Fruit fly (Drosophila melanogaster) whole organism, embryonic: Measurements from ENCODE around the gene Slip1.
A peak's percentile ranks its signal among the peaks of the same experiment; 100 is the strongest.

Experiments
- Asciz ChIP-seq: fragments of 200-800 bp; sonication (Bioruptor generic); optimal IDR thresholded peaks from 2 replicates; lab custom pipeline; 2017; ENCODE audit warnings: missing biosample characterization, mild to moderate bottlenecking, missing genetic modification characterization, missing genetic modification reagents
- Atf3 ChIP-seq: fragments of 200-800 bp; sonication (Bioruptor generic); optimal IDR thresholded peaks from 3 replicates; lab custom pipeline; 2016; ENCODE audit warnings: missing biosample characterization, missing genetic modification characterization
- Awh ChIP-seq: fragments of 200-800 bp; sonication (Bioruptor generic); IDR thresholded peaks from 2 replicates; pipeline ENCODE4, ENCODE4 v1.3.6; 2022; ENCODE audit warnings: missing biosample characterization, missing genetic modification characterization
- Blimp-1 ChIP-seq: fragments of 200-800 bp; sonication (Bioruptor generic); optimal IDR thresholded peaks from 3 replicates; lab custom pipeline; 2018; ENCODE audit warnings: missing biosample characterization, missing genetic modification characterization, mild to moderate bottlenecking, moderate library complexity, missing genetic modification reagents
- CG10565 ChIP-seq: fragments of 200-800 bp; sonication (Bioruptor generic); optimal IDR thresholded peaks from 3 replicates; lab custom pipeline; 2016; ENCODE audit warnings: missing biosample characterization, mild to moderate bottlenecking, missing genetic modification characterization
- CG11560 ChIP-seq: fragments of 200-800 bp; sonication (Bioruptor generic); IDR thresholded peaks from 3 replicates; pipeline ENCODE4 v1.3.6; 2022; ENCODE audit warnings: missing biosample characterization, missing genetic modification characterization
- CG13287 ChIP-seq: fragments of 200-800 bp; sonication (Bioruptor generic); IDR thresholded peaks from 2 replicates; pipeline ENCODE4 v1.3.6; 2022; ENCODE audit warnings: missing biosample characterization, missing genetic modification characterization; ENCODE audit not compliant: partially characterized antibody
- CG13296 ChIP-seq: fragments of 200-800 bp; sonication (Bioruptor generic); optimal IDR thresholded peaks from 3 replicates; lab custom pipeline; 2018; ENCODE audit warnings: missing biosample characterization, mild to moderate bottlenecking, missing genetic modification characterization
- CG14441 ChIP-seq: fragments of 200-800 bp; sonication (Bioruptor generic); IDR thresholded peaks from 2 replicates; pipeline ENCODE4 v1.3.6; 2022; ENCODE audit warnings: missing biosample characterization, missing genetic modification characterization
- CG15479 ChIP-seq: fragments of 200-800 bp; sonication (Bioruptor generic); optimal IDR thresholded peaks from 3 replicates; lab custom pipeline; 2019; ENCODE audit warnings: missing biosample characterization, mild to moderate bottlenecking, missing genetic modification characterization, moderate library complexity
- CG16779 ChIP-seq: fragments of 200-800 bp; sonication (Bioruptor generic); IDR thresholded peaks from 2 replicates; pipeline ENCODE4 v1.3.6; 2022; ENCODE audit warnings: missing biosample characterization, missing genetic modification characterization
- CG17328 ChIP-seq: fragments of 200-800 bp; sonication (Bioruptor generic); IDR thresholded peaks from 2 replicates; pipeline ENCODE4 v1.3.6; 2022; ENCODE audit warnings: missing biosample characterization, missing genetic modification characterization
- CG17829 ChIP-seq: fragments of 200-800 bp; optimal IDR thresholded peaks from 2 replicates; lab custom pipeline; 2019; ENCODE audit warnings: missing biosample characterization, mild to moderate bottlenecking, missing genetic modification characterization, moderate library complexity
- CG18011 ChIP-seq: fragments of 200-800 bp; sonication (Bioruptor generic); optimal IDR thresholded peaks from 2 replicates; lab custom pipeline; 2017; ENCODE audit warnings: missing biosample characterization, missing genetic modification characterization, mild to moderate bottlenecking, moderate library complexity, missing genotype
- CG1832 ChIP-seq: fragments of 200-800 bp; sonication (Bioruptor generic); optimal IDR thresholded peaks from 2 replicates; lab custom pipeline; 2017; ENCODE audit warnings: missing biosample characterization, mild to moderate bottlenecking, missing genetic modification characterization, inconsistent platforms
- CG30403 ChIP-seq: fragments of 200-800 bp; sonication (Bioruptor generic); optimal IDR thresholded peaks from 3 replicates; lab custom pipeline; 2016; ENCODE audit warnings: missing biosample characterization, missing genetic modification characterization
- CG30431 ChIP-seq: fragments of 200-800 bp; sonication (Bioruptor generic); optimal IDR thresholded peaks from 2 replicates; lab custom pipeline; 2017; ENCODE audit warnings: missing biosample characterization, missing genetic modification characterization
- CG3995 ChIP-seq: fragments of 200-800 bp; sonication (Bioruptor generic); optimal IDR thresholded peaks from 3 replicates; lab custom pipeline; 2016; ENCODE audit warnings: missing biosample characterization, missing genetic modification characterization
- CG4854 ChIP-seq: fragments of 200-800 bp; sonication (Bioruptor generic); optimal IDR thresholded peaks from 2 replicates; lab custom pipeline; 2016; ENCODE audit warnings: missing biosample characterization, missing genetic modification characterization, inconsistent platforms
- CG5953 ChIP-seq: fragments of 200-800 bp; sonication (Bioruptor generic); IDR thresholded peaks from 2 replicates; pipeline ENCODE4 v1.3.6; 2022; ENCODE audit warnings: missing biosample characterization, missing genetic modification characterization
- CG8765 ChIP-seq: fragments of 200-800 bp; sonication (Bioruptor generic); IDR thresholded peaks from 2 replicates; pipeline ENCODE4 v1.3.6; 2022; ENCODE audit warnings: missing biosample characterization, missing genetic modification characterization
- CG8944 ChIP-seq: fragments of 200-800 bp; sonication (Bioruptor generic); optimal IDR thresholded peaks from 3 replicates; lab custom pipeline; 2016; ENCODE audit warnings: missing biosample characterization, missing genetic modification characterization
- CTCF ChIP-seq: fragments of 200-800 bp; sonication (Bioruptor generic); optimal IDR thresholded peaks from 2 replicates; lab custom pipeline; 2017; ENCODE audit warnings: missing biosample characterization, mild to moderate bottlenecking, missing genetic modification characterization, moderate library complexity
- Camta ChIP-seq: fragments of 200-800 bp; sonication (Bioruptor generic); optimal IDR thresholded peaks from 2 replicates; lab custom pipeline; 2016; ENCODE audit warnings: missing biosample characterization, missing genetic modification characterization
- D ChIP-seq, 2 experiments: fragments of 200-800 bp in 1 of 2; fragments of >200 bp in 1 of 2; sonication (Bioruptor generic) in 1 of 2; optimal IDR thresholded peaks; 2 replicates in 1 of 2; 3 replicates in 1 of 2; lab custom pipeline; 2017; ENCODE audit warnings: mild to moderate bottlenecking in 1 of 2, missing biosample characterization in 1 of 2, missing genetic modification characterization in 1 of 2, missing genetic modification reagents in 1 of 2
- Dip2 ChIP-seq: fragments of 200-800 bp; sonication (Bioruptor generic); IDR thresholded peaks from 2 replicates; pipeline ENCODE4 v1.3.6; 2022; ENCODE audit warnings: missing biosample characterization, missing genetic modification characterization
- Dref ChIP-seq: fragments of 200-800 bp; sonication (Bioruptor generic); IDR thresholded peaks from 2 replicates; pipeline ENCODE4 v1.3.6; 2022; ENCODE audit warnings: missing biosample characterization, missing genetic modification characterization
- HHEX ChIP-seq: fragments of 200-800 bp; sonication (Bioruptor generic); optimal IDR thresholded peaks from 3 replicates; lab custom pipeline; 2017; ENCODE audit warnings: missing biosample characterization, mild to moderate bottlenecking, missing genetic modification characterization, missing genetic modification reagents
- HmgZ ChIP-seq: fragments of 200-800 bp; sonication (Bioruptor generic); optimal IDR thresholded peaks from 2 replicates; lab custom pipeline; 2018; ENCODE audit warnings: missing biosample characterization, mild to moderate bottlenecking, missing genetic modification characterization
- Hr3 ChIP-seq: fragments of 200-800 bp; sonication (Bioruptor generic); optimal IDR thresholded peaks from 3 replicates; lab custom pipeline; 2016; ENCODE audit warnings: missing biosample characterization, missing genetic modification characterization
- Kr ChIP-seq: fragments of 200-800 bp; sonication (Bioruptor generic); optimal IDR thresholded peaks from 2 replicates; lab custom pipeline; 2017; ENCODE audit warnings: missing biosample characterization, mild to moderate bottlenecking, missing genetic modification characterization
- Max ChIP-seq: fragments of 200-800 bp; sonication (Bioruptor generic); optimal IDR thresholded peaks from 2 replicates; lab custom pipeline; 2016; ENCODE audit warnings: missing biosample characterization, mild to moderate bottlenecking, missing genetic modification characterization
- bbx ChIP-seq: fragments of 200-800 bp; sonication (Bioruptor generic); IDR thresholded peaks from 2 replicates; pipeline ENCODE4 v1.3.6; 2022; ENCODE audit warnings: missing biosample characterization, missing genetic modification characterization; ENCODE audit not compliant: partially characterized antibody
- bigmax ChIP-seq: fragments of 200-800 bp; sonication (Bioruptor generic); optimal IDR thresholded peaks from 2 replicates; lab custom pipeline; 2018; ENCODE audit warnings: missing biosample characterization, mild to moderate bottlenecking, missing genetic modification characterization
- br ChIP-seq: fragments of >200 bp; optimal IDR thresholded peaks from 2 replicates; lab custom pipeline; 2017
- crol ChIP-seq: fragments of 200-800 bp; sonication (Bioruptor generic); IDR thresholded peaks from 2 replicates; pipeline ENCODE4 v1.3.6; 2022; ENCODE audit warnings: missing biosample characterization, missing genetic modification characterization
- dmrt11E ChIP-seq: fragments of 200-800 bp; sonication (Bioruptor generic); optimal IDR thresholded peaks from 3 replicates; lab custom pipeline; 2018; ENCODE audit warnings: missing biosample characterization, mild to moderate bottlenecking, missing genetic modification characterization, moderate library complexity
- en ChIP-seq: fragments of 200-800 bp; sonication (Bioruptor generic); optimal IDR thresholded peaks from 2 replicates; lab custom pipeline; 2016; ENCODE audit warnings: missing biosample characterization, missing genetic modification characterization
- esg ChIP-seq: fragments of 200-800 bp; sonication (Bioruptor generic); conservative IDR thresholded peaks from 2 replicates; pipeline ENCODE4 v1.3.6; 2022; ENCODE audit warnings: missing biosample characterization, missing genetic modification characterization
- exex ChIP-seq: fragments of 200-800 bp; sonication (Bioruptor generic); optimal IDR thresholded peaks from 4 replicates; lab custom pipeline; 2018; ENCODE audit warnings: missing biosample characterization, mild to moderate bottlenecking, missing genetic modification characterization, moderate library complexity
- fu2 ChIP-seq: fragments of 200-800 bp; sonication (Bioruptor generic); optimal IDR thresholded peaks from 2 replicates; lab custom pipeline; 2016; ENCODE audit warnings: missing biosample characterization, missing genetic modification characterization
- grau ChIP-seq: fragments of 200-800 bp; optimal IDR thresholded peaks from 3 replicates; lab custom pipeline; 2019; ENCODE audit warnings: missing biosample characterization, mild to moderate bottlenecking, missing genetic modification characterization, moderate library complexity
- ham ChIP-seq: fragments of 200-800 bp; sonication (Bioruptor generic); IDR thresholded peaks from 2 replicates; pipeline ENCODE4 v1.3.6; 2022; ENCODE audit warnings: missing biosample characterization, missing genetic modification characterization
- hbn ChIP-seq: fragments of 200-800 bp; sonication (Bioruptor generic); IDR thresholded peaks from 2 replicates; pipeline ENCODE4 v1.3.6; 2022; ENCODE audit warnings: missing biosample characterization, missing genetic modification characterization; ENCODE audit not compliant: partially characterized antibody
- p53 ChIP-seq: fragments of 200-800 bp; sonication (Bioruptor generic); optimal IDR thresholded peaks from 2 replicates; lab custom pipeline; 2016; ENCODE audit warnings: missing biosample characterization, missing genetic modification characterization
- peb ChIP-seq: fragments of 200-800 bp; sonication (Bioruptor generic); IDR thresholded peaks from 2 replicates; pipeline ENCODE4 v1.3.6; 2022; ENCODE audit warnings: missing biosample characterization, missing genetic modification characterization
- pnt ChIP-seq: fragments of 200-800 bp; sonication (Bioruptor generic); optimal IDR thresholded peaks from 3 replicates; lab custom pipeline; 2016; ENCODE audit warnings: missing biosample characterization, missing genetic modification characterization
- prd ChIP-seq, 3 experiments: fragments of >200 bp in 2 of 3; fragments of 200-800 bp in 1 of 3; sonication (Bioruptor generic) in 1 of 3; optimal IDR thresholded peaks in 2 of 3; IDR thresholded peaks in 1 of 3; 2 replicates in 2 of 3; 3 replicates in 1 of 3; pipeline versions ENCODE4 v1.3.6 to Lab custom; 2017 to 2022; ENCODE audit warnings: missing biosample characterization in 1 of 3, missing genetic modification characterization in 1 of 3
- pros ChIP-seq: fragments of 200-800 bp; sonication (Bioruptor generic); optimal IDR thresholded peaks from 3 replicates; lab custom pipeline; 2019; ENCODE audit warnings: missing biosample characterization, mild to moderate bottlenecking, missing genetic modification characterization, moderate library complexity
- rib ChIP-seq: fragments of 200-800 bp; sonication (Bioruptor generic); IDR thresholded peaks from 2 replicates; pipeline ENCODE4 v1.3.6; 2022; ENCODE audit warnings: missing biosample characterization, missing genetic modification characterization
- ro ChIP-seq: fragments of 200-800 bp; sonication (Bioruptor generic); IDR thresholded peaks from 2 replicates; pipeline ENCODE4 v1.3.6; 2022; ENCODE audit warnings: missing biosample characterization, missing genetic modification characterization
- wdn ChIP-seq: fragments of 200-800 bp; sonication (Bioruptor generic); IDR thresholded peaks from 2 replicates; pipeline ENCODE4 v1.3.6; 2022; ENCODE audit warnings: missing biosample characterization, missing genetic modification characterization

The Slip1 gene

DNA sequence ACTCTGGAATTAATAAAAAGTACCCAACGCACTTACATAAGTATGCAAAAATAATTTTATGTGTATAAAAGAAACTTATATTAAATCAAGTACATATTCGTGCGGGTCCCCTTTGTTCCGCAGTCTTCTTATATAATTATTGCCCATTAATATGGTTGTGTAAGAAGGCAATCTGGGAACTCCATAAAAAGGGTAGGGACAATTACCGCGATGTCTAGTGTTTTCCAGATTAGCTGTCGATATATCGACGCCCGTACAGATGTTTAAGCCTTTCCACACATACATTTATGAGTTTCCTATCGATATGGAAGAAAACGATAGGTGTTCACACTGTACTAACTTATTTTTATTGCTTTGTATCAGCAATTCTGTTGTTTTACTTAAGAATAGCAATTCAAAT lies 33.2 kb downstream of the Slip1 start (continued):
- no peak for TF ChIP-seq D (optimal IDR thresholded peaks at IDR 0.05; lab: Kevin White, UChicago)
- no peak for TF ChIP-seq D (GFP tag; optimal IDR thresholded peaks at IDR 0.05; lab: Kevin White, UChicago)
- TF ChIP-seq CG8944 = peak; percentile 40
- no peak for TF ChIP-seq br (lab: Kevin White, UChicago)
- no peak for TF ChIP-seq fu2 (GFP tag; lab: Kevin White, UChicago)
- no peak for TF ChIP-seq CG1832 (GFP tag; lab: Kevin White, UChicago)
- no peak for TF ChIP-seq CG15479 (GFP tag; lab: Kevin White, UChicago)
- peak; percentile 98 for TF ChIP-seq bbx (GFP tag; lab: Robert Waterston, UW)
- TF ChIP-seq CG16779 (GFP tag; lab: Robert Waterston, UW) = no peak
- TF ChIP-seq CG30403 (GFP tag; lab: Kevin White, UChicago) = peak; percentile 40
- no peak for TF ChIP-seq CTCF (GFP tag; lab: Kevin White, UChicago)
- TF ChIP-seq CG11560 (tag; lab: Robert Waterston, UW) = no peak
- no peak for TF ChIP-seq bigmax
- peak; percentile 84 for TF ChIP-seq CG3995
- no peak for TF ChIP-seq Max (GFP tag; lab: Kevin White, UChicago)
- peak; percentile 24 for TF ChIP-seq Camta
- no peak for TF ChIP-seq crol (GFP tag; lab: Robert Waterston, UW)
- TF ChIP-seq Asciz (GFP tag; lab: Kevin White, UChicago) = no peak
- no peak for TF ChIP-seq Awh (GFP tag; lab: Robert Waterston, UW)
- TF ChIP-seq Atf3 (GFP tag; lab: Kevin White, UChicago) = no peak
- no peak for TF ChIP-seq ro (GFP tag; lab: Robert Waterston, UW)
- no peak for TF ChIP-seq en (GFP tag; lab: Kevin White, UChicago)
- no peak for TF ChIP-seq CG13296 (GFP tag; lab: Kevin White, UChicago)
- no peak for TF ChIP-seq Kr (GFP tag; lab: Kevin White, UChicago)
- TF ChIP-seq CG8765 = no peak
- no peak for TF ChIP-seq p53 (GFP tag; lab: Kevin White, UChicago)
- peak; percentile 4 for TF ChIP-seq CG4854 (GFP tag; lab: Kevin White, UChicago)
- no peak for TF ChIP-seq CG5953
- TF ChIP-seq esg = no peak
- TF ChIP-seq Dref (GFP tag; lab: Robert Waterston, UW) = no peak; the same call in 1 of the 2 replicates
- TF ChIP-seq CG18011 (GFP tag; lab: Kevin White, UChicago) = no peak
- no peak for TF ChIP-seq CG10565 (GFP tag; lab: Kevin White, UChicago)
- no peak for TF ChIP-seq wdn (GFP tag; lab: Robert Waterston, UW)
- no peak for TF ChIP-seq CG14441 (GFP tag; lab: Robert Waterston, UW)
- TF ChIP-seq CG30431 (GFP tag; lab: Kevin White, UChicago) = no peak
- TF ChIP-seq hbn (GFP tag; lab: Robert Waterston, UW) = no peak; the same call in 1 of the 2 replicates
- TF ChIP-seq pros (GFP tag; lab: Kevin White, UChicago) = no peak
- TF ChIP-seq CG13287 (GFP tag; lab: Robert Waterston, UW) = peak; percentile 93; the same call in 1 of the 2 replicates
- TF ChIP-seq pnt (GFP tag; lab: Kevin White, UChicago) = no peak
- no peak for TF ChIP-seq HHEX (GFP tag; lab: Kevin White, UChicago)
- peak; percentile 1 for TF ChIP-seq dmrt11E (tag; lab: Kevin White, UChicago)
- no peak for TF ChIP-seq CG17328
- no peak for TF ChIP-seq rib
- TF ChIP-seq Dip2 = no peak
- peak; percentile 76 for TF ChIP-seq HmgZ
- TF ChIP-seq prd (optimal IDR thresholded peaks at IDR 0.05; lab: Kevin White, UChicago) = no peak
- no peak for TF ChIP-seq prd (GFP tag; IDR thresholded peaks at IDR 0.05; lab: Robert Waterston, UW)
- TF ChIP-seq grau = peak; percentile 32
- TF ChIP-seq Blimp-1 = no peak
- peak; percentile 56 for TF ChIP-seq CG17829 (tag; lab: Kevin White, UChicago)
- no peak for TF ChIP-seq exex (tag; lab: Kevin White, UChicago)
- TF ChIP-seq Hr3 = peak; percentile 35
- no peak for TF ChIP-seq peb (GFP tag; lab: Robert Waterston, UW)
- no peak for TF ChIP-seq ham
